Fruit fly (Drosophila melanogaster): Measurements from ENCODE around the gene cutlet.

dm6 chr2L:3737682-3738081 lies 26.1 kb upstream of the cutlet start:
- TF ChIP-seq psq (GFP tag; optimal IDR thresholded peaks at IDR 0.05), result no peak
- no peak for TF ChIP-seq OdsH (GFP tag; optimal IDR thresholded peaks at IDR 0.05)
- no peak for TF ChIP-seq woc (GFP tag; optimal IDR thresholded peaks at IDR 0.05)
- TF ChIP-seq tai (GFP tag; optimal IDR thresholded peaks at IDR 0.05), result no peak
- TF ChIP-seq h (GFP tag; optimal IDR thresholded peaks at IDR 0.05), result no peak
- no peak for TF ChIP-seq lola (GFP tag; optimal IDR thresholded peaks at IDR 0.05)
- no peak for TF ChIP-seq sv (GFP tag; optimal IDR thresholded peaks at IDR 0.05)
- TF ChIP-seq brk (GFP tag; optimal IDR thresholded peaks at IDR 0.05), result no peak
- no peak for TF ChIP-seq usp (GFP tag; optimal IDR thresholded peaks at IDR 0.05)
- TF ChIP-seq Hnf4 (GFP tag; optimal IDR thresholded peaks at IDR 0.05), result no peak
- no peak for TF ChIP-seq br (GFP tag; optimal IDR thresholded peaks at IDR 0.05)
- no peak for TF ChIP-seq Myc (optimal IDR thresholded peaks at IDR 0.05)

Measured in whole organism, wandering third instar larva.